Worm (Caenorhabditis elegans): Measurements from ENCODE around the gene ilys-6.

The ilys-6 gene

ce11 chrIV:4025923-4026322 lies 37.5 kb downstream of the ilys-6 start (continued):
- TF ChIP-seq hmg-1.1 (GFP tag; IDR thresholded peaks at IDR 0.05) (peak; percentile 54; the same call in 1 of the 2 replicates), set-16 (GFP tag; IDR thresholded peaks at IDR 0.05) (peak; percentile 85), F10B5.3 (tag; optimal IDR thresholded peaks at IDR 0.05) (no peak), hlh-30 (tag; optimal IDR thresholded peaks at IDR 0.05; ENCODE audit: insufficient read depth) (no peak), jun-1 (tag; optimal IDR thresholded peaks at IDR 0.05) (peak; percentile 22), saeg-2 (GFP tag; IDR thresholded peaks at IDR 0.05) (no peak), nhr-28 (tag; optimal IDR thresholded peaks at IDR 0.05) (peak; percentile 22), ZK337.2 (GFP tag; IDR thresholded peaks at IDR 0.05) (no peak), lin-13 (GFP tag; optimal IDR thresholded peaks at IDR 0.05) (no peak), daf-8 (GFP tag; IDR thresholded peaks at IDR 0.05) (no peak), arid-1 (GFP tag; conservative IDR thresholded peaks at IDR 0.05) (0 out of 2 replicates have a peak, but pooled peaks have one; percentile 33), dmd-6 (GFP tag; IDR thresholded peaks at IDR 0.05) (peak; percentile 54), Y75B8A.6 (GFP tag; IDR thresholded peaks at IDR 0.05) (no peak), nhr-76 (tag; optimal IDR thresholded peaks at IDR 0.05) (no peak), mep-1 (tag; optimal IDR thresholded peaks at IDR 0.05) (peak; percentile 82), duxl-1 (tag; optimal IDR thresholded peaks at IDR 0.05; ENCODE audit: poor library complexity) (no peak), dmd-8 (GFP tag; IDR thresholded peaks at IDR 0.05) (no peak), aly-2 (tag; optimal IDR thresholded peaks at IDR 0.05) (no peak), zag-1 (tag; optimal IDR thresholded peaks at IDR 0.05) (no peak), nhr-11 (tag; optimal IDR thresholded peaks at IDR 0.05) (no peak), nhr-48 (tag; optimal IDR thresholded peaks at IDR 0.05) (no peak), R02D3.7 (tag; optimal IDR thresholded peaks at IDR 0.05) (no peak), zfp-2 (tag; optimal IDR thresholded peaks at IDR 0.05) (no peak), hlh-11 (tag; optimal IDR thresholded peaks at IDR 0.05) (peak; percentile 96), unc-39 (tag; optimal IDR thresholded peaks at IDR 0.05) (no peak), lir-3 (tag; optimal IDR thresholded peaks at IDR 0.05) (no peak), ztf-7 (tag; optimal IDR thresholded peaks at IDR 0.05) (no peak), lin-39 (tag; optimal IDR thresholded peaks at IDR 0.05) (no peak), zip-2 (tag; optimal IDR thresholded peaks at IDR 0.05) (no peak), skn-1 (tag; optimal IDR thresholded peaks at IDR 0.05) (no peak), pqm-1 (tag; optimal IDR thresholded peaks at IDR 0.05) (no peak), Y48G9A.11 (GFP tag; IDR thresholded peaks at IDR 0.05) (no peak), spr-3 (GFP tag; optimal IDR thresholded peaks at IDR 0.05) (no peak), daf-12 (tag; optimal IDR thresholded peaks at IDR 0.05) (no peak), unc-130 (GFP tag; optimal IDR thresholded peaks at IDR 0.05) (no peak), nhr-102 (tag; optimal IDR thresholded peaks at IDR 0.05) (no peak), F44E2.7 (GFP tag; IDR thresholded peaks at IDR 0.05) (no peak), lin-29 (GFP tag; IDR thresholded peaks at IDR 0.05) (no peak), nhr-10 (tag; optimal IDR thresholded peaks at IDR 0.05) (no peak), gei-8 (GFP tag; optimal IDR thresholded peaks at IDR 0.05) (no peak), daf-16 (GFP tag; optimal IDR thresholded peaks at IDR 0.05) (peak in 1 of 2 experiments; percentile 78), daf-16 (tag; optimal IDR thresholded peaks at IDR 0.05) (no peak), mdl-1 (tag; optimal IDR thresholded peaks at IDR 0.05) (peak; percentile 94 to 97), nhr-6 (tag; optimal IDR thresholded peaks at IDR 0.05) (no peak), Y105C5A.15 (GFP tag; IDR thresholded peaks at IDR 0.05) (no peak), Y5F2A.4 (GFP tag; optimal IDR thresholded peaks at IDR 0.05) (no peak), ces-1 (GFP tag; optimal IDR thresholded peaks at IDR 0.05) (no peak), mes-2 (tag; optimal IDR thresholded peaks at IDR 0.05; ENCODE audit: poor library complexity, severe bottlenecking) (no peak), lin-1 (GFP tag; IDR thresholded peaks at IDR 0.05) (no peak), cey-2 (tag; optimal IDR thresholded peaks at IDR 0.05; ENCODE audit: borderline replicate concordance, insufficient read depth) (no peak), T20F7.1 (GFP tag; optimal IDR thresholded peaks at IDR 0.05) (no peak), lin-38 (GFP tag; IDR thresholded peaks at IDR 0.05) (peak; percentile 22; the same call in 1 of the 2 replicates), nhr-42 (GFP tag; IDR thresholded peaks at IDR 0.05) (no peak)
